Worm (Caenorhabditis elegans) whole organism, L1 larva: ENCODE measurements around the gene R151.1.

ENCODE experiments used
- F16B12.6 ChIP-seq: fragments of 150-350 bp; optimal IDR thresholded peaks from 2 replicates; lab custom pipeline; 2014; ENCODE audit warnings: missing biosample characterization, missing genetic modification characterization
- blmp-1 ChIP-seq: fragments of 150-350 bp; optimal IDR thresholded peaks from 2 replicates; lab custom pipeline; 2014; ENCODE audit warnings: missing biosample characterization, missing genetic modification characterization
- ceh-8 ChIP-seq: fragments of 200-800 bp; sonication (Bioruptor generic); optimal IDR thresholded peaks from 2 replicates; lab custom pipeline; 2018; ENCODE audit warnings: mild to moderate bottlenecking, missing genetic modification characterization, moderate library complexity, missing compliant biosample characterization
- ceh-90 ChIP-seq: sonication (generic microtip); optimal IDR thresholded peaks from 2 replicates; lab custom pipeline; 2016; ENCODE audit warnings: missing genetic modification characterization, missing compliant biosample characterization
- efl-1 ChIP-seq, 4 experiments: fragments of 150-350 bp; optimal IDR thresholded peaks in 3 of 4; peaks in 1 of 4; 1 replicate in 1 of 4; 2 replicates in 3 of 4; lab custom pipeline; 2014; ENCODE audit warnings: missing biosample characterization in 2 of 4, missing genetic modification characterization in 2 of 4, missing genetic modification reagents in 2 of 4
- egl-13 ChIP-seq: sonication (generic microtip); optimal IDR thresholded peaks from 2 replicates; lab custom pipeline; 2016; ENCODE audit warnings: missing genotype, missing genetic modification reagents, missing genetic modification characterization, missing compliant biosample characterization
- egl-27 ChIP-seq, 2 experiments: fragments of 150-350 bp in 1 of 2; sonication (generic microtip); optimal IDR thresholded peaks; 3 replicates each; lab custom pipeline; 2017 to 2018; ENCODE audit warnings: missing biosample characterization in 2 of 2, missing genetic modification characterization in 2 of 2, missing genetic modification reagents in 2 of 2
- elt-2 ChIP-seq: sonication (generic microtip); optimal IDR thresholded peaks from 2 replicates; lab custom pipeline; 2016; ENCODE audit warnings: missing genetic modification characterization, mild to moderate bottlenecking, inconsistent platforms, missing compliant biosample characterization, missing genetic modification reagents
- elt-3 ChIP-seq, 6 experiments: fragments of 150-350 bp in 1 of 6; sonication (generic microtip); optimal IDR thresholded peaks; 2 replicates each; lab custom pipeline; 2017 to 2018; ENCODE audit warnings: missing biosample characterization in 6 of 6, missing genetic modification characterization in 6 of 6, inconsistent platforms in 1 of 6
- hlh-17 ChIP-seq: fragments of 200-800 bp; sonication (Bioruptor generic); optimal IDR thresholded peaks from 2 replicates; lab custom pipeline; 2018; ENCODE audit warnings: missing genetic modification characterization, mild to moderate bottlenecking, missing compliant biosample characterization, moderate library complexity, borderline replicate concordance
- hlh-4 ChIP-seq: sonication (generic microtip); optimal IDR thresholded peaks from 2 replicates; lab custom pipeline; 2016; ENCODE audit warnings: mild to moderate bottlenecking, missing genetic modification characterization, missing compliant biosample characterization
- isw-1 ChIP-seq: fragments of 200-800 bp; sonication (Bioruptor generic); IDR thresholded peaks from 2 replicates; pipeline ENCODE4 v1.3.6; 2022; ENCODE audit warnings: missing genetic modification characterization, missing compliant biosample characterization
- lin-14 ChIP-seq: fragments of 200-800 bp; sonication (Bioruptor generic); optimal IDR thresholded peaks from 2 replicates; lab custom pipeline; 2018; ENCODE audit warnings: mild to moderate bottlenecking, missing genetic modification characterization, moderate library complexity, missing compliant biosample characterization
- lin-35 ChIP-seq, 2 experiments: fragments of 150-350 bp; optimal IDR thresholded peaks; 2 replicates each; lab custom pipeline; 2014; ENCODE audit warnings: missing biosample characterization in 2 of 2, missing genetic modification characterization in 2 of 2, missing genetic modification reagents in 2 of 2
- lin-39 ChIP-seq: fragments of 150-350 bp; optimal IDR thresholded peaks from 2 replicates; lab custom pipeline; 2014; ENCODE audit warnings: missing biosample characterization, missing genetic modification reagents, missing genetic modification characterization
- lsy-2 ChIP-seq, 2 experiments: fragments of 150-350 bp; optimal IDR thresholded peaks; 2 replicates each; lab custom pipeline; 2014; ENCODE audit warnings: missing biosample characterization in 2 of 2, missing genetic modification characterization in 2 of 2
- nhr-19 ChIP-seq: fragments of 200-800 bp; sonication (Bioruptor generic); conservative IDR thresholded peaks from 2 replicates; pipeline ENCODE4 v1.3.6; 2022; ENCODE audit warnings: missing genetic modification characterization, missing compliant biosample characterization
- nhr-20 ChIP-seq: sonication (generic microtip); optimal IDR thresholded peaks from 2 replicates; lab custom pipeline; 2016; ENCODE audit warnings: mild to moderate bottlenecking, missing genetic modification characterization, missing compliant biosample characterization
- nhr-71 ChIP-seq: sonication (generic microtip); optimal IDR thresholded peaks from 2 replicates; lab custom pipeline; 2016; ENCODE audit warnings: mild to moderate bottlenecking, missing genetic modification characterization, moderate library complexity, missing compliant biosample characterization
- nhr-76 ChIP-seq: sonication (generic microtip); optimal IDR thresholded peaks from 2 replicates; lab custom pipeline; 2017; ENCODE audit warnings: missing biosample characterization, missing genetic modification characterization
- nhr-84 ChIP-seq: sonication (generic microtip); optimal IDR thresholded peaks from 2 replicates; lab custom pipeline; 2017; ENCODE audit warnings: missing biosample characterization, missing genetic modification characterization
- nhr-85 ChIP-seq: sonication (generic microtip); peaks from one replicate; lab custom pipeline; 2016; ENCODE audit warnings: missing genetic modification characterization, inconsistent platforms, missing compliant biosample characterization
- nhr-90 ChIP-seq: sonication (generic microtip); optimal IDR thresholded peaks from 2 replicates; lab custom pipeline; 2016; ENCODE audit warnings: mild to moderate bottlenecking, missing genetic modification characterization, missing compliant biosample characterization; ENCODE audit not compliant: poor library complexity
- pag-3 ChIP-seq: sonication (generic microtip); optimal IDR thresholded peaks from 2 replicates; lab custom pipeline; 2017; ENCODE audit warnings: missing genetic modification characterization, mild to moderate bottlenecking, missing compliant biosample characterization, antibody characterized with exemption, borderline replicate concordance; ENCODE audit not compliant: insufficient read depth
- rnt-1 ChIP-seq: sonication (generic microtip); optimal IDR thresholded peaks from 2 replicates; lab custom pipeline; 2016; ENCODE audit warnings: mild to moderate bottlenecking, missing genetic modification characterization, moderate library complexity, missing compliant biosample characterization
- snu-23 ChIP-seq: sonication (generic microtip); optimal IDR thresholded peaks from 2 replicates; lab custom pipeline; 2016; ENCODE audit warnings: missing genetic modification characterization, missing compliant biosample characterization
- sup-37 ChIP-seq: fragments of 200-800 bp; sonication (Bioruptor generic); optimal IDR thresholded peaks from 2 replicates; lab custom pipeline; 2018; ENCODE audit warnings: mild to moderate bottlenecking, missing genetic modification characterization, missing compliant biosample characterization
- swsn-7 ChIP-seq: sonication (generic microtip); optimal IDR thresholded peaks from 2 replicates; lab custom pipeline; 2016; ENCODE audit warnings: missing genetic modification characterization, missing compliant biosample characterization
- vab-15 ChIP-seq: sonication (generic microtip); optimal IDR thresholded peaks from 2 replicates; lab custom pipeline; 2017; ENCODE audit warnings: missing genotype, mild to moderate bottlenecking, missing genetic modification characterization, missing compliant biosample characterization
- zag-1 ChIP-seq: fragments of 150-350 bp; optimal IDR thresholded peaks from 2 replicates; lab custom pipeline; 2014; ENCODE audit warnings: missing biosample characterization, missing genetic modification characterization
- ztf-11 ChIP-seq, 2 experiments: sonication (generic microtip); optimal IDR thresholded peaks; 2 replicates each; lab custom pipeline; 2016 to 2017; ENCODE audit warnings: missing genetic modification characterization in 2 of 2, missing biosample characterization in 1 of 2, missing compliant biosample characterization in 1 of 2

Gene R151.1

DNA sequence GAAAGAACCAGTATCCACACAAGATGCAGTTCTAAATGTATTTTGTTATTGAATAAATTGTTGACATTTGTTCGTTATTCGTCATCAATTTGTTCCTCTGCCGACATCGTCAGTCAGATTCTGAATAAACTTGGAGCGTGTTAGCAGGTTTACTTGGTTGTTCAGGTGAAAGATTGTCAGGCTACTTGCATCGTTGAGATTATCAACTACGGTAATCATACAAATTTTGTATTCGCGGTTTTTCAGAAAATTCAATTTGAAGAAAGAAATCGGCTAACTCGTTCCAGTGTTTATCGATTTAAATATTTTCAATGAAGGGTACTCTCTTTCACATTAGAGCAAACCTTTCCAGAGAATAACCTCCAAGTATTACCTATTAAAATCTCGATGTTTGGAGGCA lies 6.6 kb upstream of the R151.1 start, which contains the start of gene R151.2:
R151.2 (plus strand) TSS at position 247 of the 400 bp plus-strand sequence.
- TF ChIP-seq nhr-84 (tag; lab: Kevin White, UChicago): no peak
- no peak for TF ChIP-seq nhr-76 (tag; lab: Kevin White, UChicago)
- TF ChIP-seq lsy-2 (tag; optimal IDR thresholded peaks at IDR 0.05; lab: Kevin White, UChicago): peak in 1 of 2 experiments; percentile 50
- no peak for TF ChIP-seq ceh-90 (tag; lab: Kevin White, UChicago)
- TF ChIP-seq hlh-4: no peak
- no peak for TF ChIP-seq sup-37 (GFP tag; lab: Kevin White, UChicago)
- no peak for TF ChIP-seq egl-13 (tag; lab: Kevin White, UChicago)
- TF ChIP-seq hlh-17 (GFP tag; lab: Kevin White, UChicago): no peak
- no peak for TF ChIP-seq lin-35 (GFP tag; optimal IDR thresholded peaks at IDR 0.05; lab: Kevin White, UChicago)
- TF ChIP-seq efl-1 (optimal IDR thresholded peaks at IDR 0.05; lab: Kevin White, UChicago): no peak
- TF ChIP-seq efl-1 (GFP tag; optimal IDR thresholded peaks at IDR 0.05 in 1 of 2; lab: Kevin White, UChicago): peak in 1 of 2 experiments; percentile 91
- no peak for TF ChIP-seq ztf-11 (tag; optimal IDR thresholded peaks at IDR 0.05; lab: Kevin White, UChicago)

DNA sequence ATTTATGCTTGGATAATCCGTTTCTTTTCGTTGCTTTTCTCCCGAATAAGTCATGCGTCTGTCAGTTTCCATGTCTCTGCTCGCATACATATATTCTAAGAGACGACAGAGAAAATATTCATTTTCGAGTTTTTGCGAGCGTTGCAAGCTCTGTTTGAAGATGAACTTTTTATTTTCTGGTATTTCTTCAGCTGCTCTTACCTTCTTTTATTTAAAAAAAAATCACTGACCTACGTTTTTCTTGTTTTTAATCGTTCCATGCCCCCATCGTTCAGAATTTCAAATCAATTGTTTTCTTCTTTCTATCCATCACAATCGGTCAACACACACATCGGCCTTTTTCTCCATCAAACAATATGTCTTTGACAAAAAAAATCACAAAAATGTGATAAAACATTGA lies 5.8 kb upstream of the R151.1 start:
- TF ChIP-seq lin-14 (peak; percentile 0), swsn-7 (tag; lab: Kevin White, UChicago) (no peak)

DNA sequence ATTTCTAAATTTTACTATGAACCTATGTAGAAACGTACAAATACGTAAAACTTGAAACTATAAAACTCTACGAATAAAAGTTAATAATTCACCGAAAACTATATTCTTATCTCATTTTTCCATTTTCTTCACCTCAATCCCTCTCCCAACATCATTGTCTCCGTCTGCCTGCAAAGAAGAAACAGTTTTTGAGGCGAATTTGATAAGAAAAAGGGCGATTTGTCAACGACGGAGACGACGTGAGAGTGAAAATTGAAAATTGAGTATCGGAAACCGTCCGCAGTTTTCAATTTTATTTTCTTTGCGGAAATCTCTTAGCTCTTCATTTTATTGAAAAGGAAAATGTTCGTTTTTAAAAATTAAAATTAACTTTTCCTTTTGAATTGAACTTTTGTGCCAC lies 4.3 kb upstream of the R151.1 start:
- TF ChIP-seq zag-1 (tag; lab: Kevin White, UChicago) (no peak), nhr-85 (no peak), egl-27 (tag; optimal IDR thresholded peaks at IDR 0.05; lab: Kevin White, UChicago) (no peak), nhr-19 (GFP tag; lab: Robert Waterston, UW) (0 out of 2 replicates have a peak, but pooled peaks have one; percentile 9), nhr-20 (tag; lab: Kevin White, UChicago) (peak; percentile 2), lin-35 (GFP tag; optimal IDR thresholded peaks at IDR 0.05; lab: Kevin White, UChicago) (peak in 1 of 2 experiments; percentile 14), lin-14 (peak; percentile 46), blmp-1 (peak; percentile 94), F16B12.6 (tag; lab: Kevin White, UChicago) (no peak), vab-15 (no peak), elt-3 (tag; optimal IDR thresholded peaks at IDR 0.05; lab: Kevin White, UChicago) (peak in 1 of 6 experiments; percentile 28), nhr-90 (no peak), isw-1 (GFP tag; lab: Robert Waterston, UW) (no peak), efl-1 (optimal IDR thresholded peaks at IDR 0.05; lab: Kevin White, UChicago) (no peak), efl-1 (GFP tag; optimal IDR thresholded peaks at IDR 0.05 in 1 of 2; lab: Kevin White, UChicago) (no peak), elt-2 (peak; percentile 49), lin-39 (tag; lab: Kevin White, UChicago) (no peak)

DNA sequence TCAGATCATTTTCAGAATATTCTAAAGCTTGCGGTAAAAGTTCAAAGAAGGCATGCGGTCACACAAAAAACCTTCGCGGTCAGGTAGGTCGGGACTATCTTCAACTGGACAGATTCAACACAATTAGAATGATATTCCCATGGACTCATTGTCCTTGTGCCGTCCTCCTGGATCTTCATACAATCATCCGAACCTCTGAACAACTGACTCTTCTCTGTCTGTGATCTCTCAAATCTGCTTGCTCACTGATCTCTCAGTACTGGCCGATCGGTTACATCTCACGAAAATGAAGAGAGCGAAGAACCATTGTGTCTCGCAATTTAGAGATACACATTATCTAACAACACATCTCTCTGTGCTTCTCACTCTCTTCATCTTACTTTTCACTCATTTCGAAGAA lies 794 bp upstream of the R151.1 start:
- TF ChIP-seq lin-35 (GFP tag; optimal IDR thresholded peaks at IDR 0.05; lab: Kevin White, UChicago): peak in 1 of 2 experiments; percentile 13
- no peak for TF ChIP-seq ceh-8 (GFP tag; lab: Kevin White, UChicago)
- no peak for TF ChIP-seq nhr-76 (tag; lab: Kevin White, UChicago)
- TF ChIP-seq snu-23: peak; percentile 9
- TF ChIP-seq efl-1 (optimal IDR thresholded peaks at IDR 0.05; lab: Kevin White, UChicago): no peak
- TF ChIP-seq efl-1 (GFP tag; optimal IDR thresholded peaks at IDR 0.05 in 1 of 2; lab: Kevin White, UChicago): peak in 1 of 2 experiments; percentile 44
- TF ChIP-seq nhr-71 (tag; lab: Kevin White, UChicago): peak; percentile 49
- TF ChIP-seq lsy-2 (tag; optimal IDR thresholded peaks at IDR 0.05; lab: Kevin White, UChicago): peak in 1 of 2 experiments; percentile 41
- peak; percentile 62 for TF ChIP-seq lin-14
- TF ChIP-seq pag-3 (tag; lab: Kevin White, UChicago): no peak
- TF ChIP-seq rnt-1: peak; percentile 63
- TF ChIP-seq nhr-19 (GFP tag; lab: Robert Waterston, UW): 0 out of 2 replicates have a peak, but pooled peaks have one; percentile 6
- TF ChIP-seq, all 84 proteins: peak for 8
